Worm (Caenorhabditis elegans) whole organism, L1 larva: ENCODE data around the gene fbxb-105.
A peak's percentile ranks its signal among the peaks of the same experiment; 100 is the strongest.

Experiments used
- C04F5.9 ChIP-seq: sonication (generic microtip); optimal IDR thresholded peaks from 2 replicates; lab custom pipeline; 2016; ENCODE audit warnings: missing genetic modification characterization, missing compliant biosample characterization
- C34B4.2 ChIP-seq: sonication (generic microtip); optimal IDR thresholded peaks from 2 replicates; lab custom pipeline; 2017; ENCODE audit warnings: mild to moderate bottlenecking, missing genetic modification characterization, missing compliant biosample characterization
- Y116A8C.19 ChIP-seq: sonication (generic microtip); optimal IDR thresholded peaks from 2 replicates; lab custom pipeline; 2016; ENCODE audit warnings: missing compliant biosample characterization, missing genetic modification characterization, borderline replicate concordance
- aha-1 ChIP-seq: fragments of 150-350 bp; optimal IDR thresholded peaks from 2 replicates; lab custom pipeline; 2014; ENCODE audit warnings: missing biosample characterization, missing genetic modification characterization
- aly-2 ChIP-seq: fragments of 150-350 bp; optimal IDR thresholded peaks from 2 replicates; lab custom pipeline; 2014; ENCODE audit warnings: missing biosample characterization, missing genetic modification characterization
- ama-1 ChIP-seq: fragments of 150-350 bp; optimal IDR thresholded peaks from 2 replicates; lab custom pipeline; 2014
- ceh-8 ChIP-seq: fragments of 200-800 bp; sonication (Bioruptor generic); optimal IDR thresholded peaks from 2 replicates; lab custom pipeline; 2018; ENCODE audit warnings: mild to moderate bottlenecking, missing genetic modification characterization, moderate library complexity, missing compliant biosample characterization
- dpl-1 ChIP-seq, 3 experiments: fragments of 150-350 bp in 2 of 3; sonication (generic microtip) in 1 of 3; optimal IDR thresholded peaks; 2 replicates each; lab custom pipeline; 2014 to 2017; ENCODE audit warnings: missing biosample characterization in 3 of 3, missing genetic modification characterization in 3 of 3, missing genetic modification reagents in 3 of 3
- efl-1 ChIP-seq, 4 experiments: fragments of 150-350 bp; optimal IDR thresholded peaks in 3 of 4; peaks in 1 of 4; 1 replicate in 1 of 4; 2 replicates in 3 of 4; lab custom pipeline; 2014; ENCODE audit warnings: missing biosample characterization in 2 of 4, missing genetic modification characterization in 2 of 4, missing genetic modification reagents in 2 of 4
- egl-13 ChIP-seq: sonication (generic microtip); optimal IDR thresholded peaks from 2 replicates; lab custom pipeline; 2016; ENCODE audit warnings: missing genotype, missing genetic modification reagents, missing genetic modification characterization, missing compliant biosample characterization
- egl-27 ChIP-seq, 2 experiments: fragments of 150-350 bp in 1 of 2; sonication (generic microtip); optimal IDR thresholded peaks; 3 replicates each; lab custom pipeline; 2017 to 2018; ENCODE audit warnings: missing biosample characterization in 2 of 2, missing genetic modification characterization in 2 of 2, missing genetic modification reagents in 2 of 2
- elt-3 ChIP-seq, 6 experiments: fragments of 150-350 bp in 1 of 6; sonication (generic microtip); optimal IDR thresholded peaks; 2 replicates each; lab custom pipeline; 2017 to 2018; ENCODE audit warnings: missing biosample characterization in 6 of 6, missing genetic modification characterization in 6 of 6, inconsistent platforms in 1 of 6
- ets-5 ChIP-seq: fragments of 200-800 bp; sonication (Bioruptor generic); IDR thresholded peaks from 2 replicates; pipeline ENCODE4 v1.3.6; 2022; ENCODE audit warnings: missing genetic modification characterization, missing compliant biosample characterization
- fkh-4 ChIP-seq: sonication (generic microtip); optimal IDR thresholded peaks from 2 replicates; lab custom pipeline; 2016; ENCODE audit warnings: missing compliant biosample characterization, missing genetic modification characterization, borderline replicate concordance
- fkh-8 ChIP-seq: sonication (generic microtip); optimal IDR thresholded peaks from 2 replicates; lab custom pipeline; 2016; ENCODE audit warnings: mild to moderate bottlenecking, missing genetic modification characterization, missing compliant biosample characterization
- grh-1 ChIP-seq: fragments of 200-800 bp; sonication (Bioruptor generic); IDR thresholded peaks from 2 replicates; pipeline ENCODE4 v1.3.6; 2022; ENCODE audit warnings: missing genetic modification reagents, missing genetic modification characterization, missing compliant biosample characterization
- hlh-4 ChIP-seq: sonication (generic microtip); optimal IDR thresholded peaks from 2 replicates; lab custom pipeline; 2016; ENCODE audit warnings: mild to moderate bottlenecking, missing genetic modification characterization, missing compliant biosample characterization
- hpl-2 ChIP-seq: fragments of 150-350 bp; optimal IDR thresholded peaks from 2 replicates; lab custom pipeline; 2014; ENCODE audit warnings: missing biosample characterization, missing genetic modification reagents, missing genetic modification characterization
- lin-13 ChIP-seq: fragments of 150-350 bp; optimal IDR thresholded peaks from 2 replicates; lab custom pipeline; 2014; ENCODE audit warnings: missing biosample characterization, missing genetic modification reagents, missing genetic modification characterization
- lin-15B ChIP-seq: fragments of 150-350 bp; sonication (generic microtip); optimal IDR thresholded peaks from 3 replicates; lab custom pipeline; 2014; ENCODE audit warnings: missing biosample characterization, missing genetic modification characterization
- lir-3 ChIP-seq: sonication (generic microtip); optimal IDR thresholded peaks from 2 replicates; lab custom pipeline; 2016; ENCODE audit warnings: mild to moderate bottlenecking, missing genetic modification characterization, moderate library complexity, missing compliant biosample characterization; ENCODE audit not compliant: poor library complexity
- mab-9 ChIP-seq: fragments of 200-800 bp; sonication (Bioruptor generic); IDR thresholded peaks from 2 replicates; pipeline ENCODE4 v1.3.6; 2022; ENCODE audit warnings: missing genetic modification reagents, missing genetic modification characterization, missing compliant biosample characterization
- mdl-1 ChIP-seq, 2 experiments: fragments of 150-350 bp; optimal IDR thresholded peaks; 2 replicates each; lab custom pipeline; 2014 to 2017; ENCODE audit warnings: missing biosample characterization in 2 of 2, missing genetic modification characterization in 2 of 2, inconsistent platforms in 1 of 2
- mef-2 ChIP-seq: fragments of 150-350 bp; optimal IDR thresholded peaks from 2 replicates; lab custom pipeline; 2014; ENCODE audit warnings: missing biosample characterization, missing genetic modification characterization
- nhr-20 ChIP-seq: sonication (generic microtip); optimal IDR thresholded peaks from 2 replicates; lab custom pipeline; 2016; ENCODE audit warnings: mild to moderate bottlenecking, missing genetic modification characterization, missing compliant biosample characterization
- nhr-76 ChIP-seq: sonication (generic microtip); optimal IDR thresholded peaks from 2 replicates; lab custom pipeline; 2017; ENCODE audit warnings: missing biosample characterization, missing genetic modification characterization
- nhr-90 ChIP-seq: sonication (generic microtip); optimal IDR thresholded peaks from 2 replicates; lab custom pipeline; 2016; ENCODE audit warnings: mild to moderate bottlenecking, missing genetic modification characterization, missing compliant biosample characterization; ENCODE audit not compliant: poor library complexity
- rnt-1 ChIP-seq: sonication (generic microtip); optimal IDR thresholded peaks from 2 replicates; lab custom pipeline; 2016; ENCODE audit warnings: mild to moderate bottlenecking, missing genetic modification characterization, moderate library complexity, missing compliant biosample characterization
- snpc-4 ChIP-seq: fragments of 150-350 bp; optimal IDR thresholded peaks from 2 replicates; lab custom pipeline; 2014; ENCODE audit warnings: missing biosample characterization, missing genetic modification characterization
- swsn-7 ChIP-seq: sonication (generic microtip); optimal IDR thresholded peaks from 2 replicates; lab custom pipeline; 2016; ENCODE audit warnings: missing genetic modification characterization, missing compliant biosample characterization
- tlp-1 ChIP-seq: fragments of 150-350 bp; optimal IDR thresholded peaks from 2 replicates; lab custom pipeline; 2014; ENCODE audit warnings: missing biosample characterization, missing genetic modification characterization
- unc-130 ChIP-seq: fragments of 150-350 bp; optimal IDR thresholded peaks from 2 replicates; lab custom pipeline; 2017; ENCODE audit warnings: missing biosample characterization, missing genetic modification characterization, inconsistent platforms
- unc-86 ChIP-seq: sonication (generic microtip); optimal IDR thresholded peaks from 2 replicates; lab custom pipeline; 2016; ENCODE audit warnings: missing genetic modification characterization, missing compliant biosample characterization
- unc-98 ChIP-seq: fragments of 200-800 bp; sonication (Bioruptor generic); IDR thresholded peaks from 2 replicates; pipeline ENCODE4 v1.3.6; 2022; ENCODE audit warnings: missing genetic modification characterization, missing compliant biosample characterization
- vab-15 ChIP-seq: sonication (generic microtip); optimal IDR thresholded peaks from 2 replicates; lab custom pipeline; 2017; ENCODE audit warnings: missing genotype, mild to moderate bottlenecking, missing genetic modification characterization, missing compliant biosample characterization
- ztf-4 ChIP-seq: fragments of 150-350 bp; optimal IDR thresholded peaks from 2 replicates; lab custom pipeline; 2014; ENCODE audit warnings: missing biosample characterization, missing genetic modification characterization

Gene fbxb-105

DNA sequence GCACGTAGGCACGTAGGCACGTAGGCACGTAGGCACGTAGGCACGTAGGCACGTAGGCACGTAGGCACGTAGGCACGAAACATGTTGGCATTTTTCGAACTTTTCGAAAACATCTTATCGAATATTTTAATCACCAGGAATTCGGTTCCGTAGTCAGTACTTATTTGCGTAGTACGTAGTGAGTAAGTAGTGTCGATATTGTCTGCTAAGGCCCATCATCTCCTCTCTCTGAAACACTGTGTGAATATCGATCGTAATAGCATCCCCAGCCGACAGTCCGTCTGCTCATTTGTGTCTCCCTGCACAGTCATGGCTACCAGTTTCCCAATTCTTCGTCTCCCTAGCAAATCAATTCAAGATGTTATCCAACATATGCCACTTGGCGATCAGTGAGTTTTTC, 8.6 kb downstream of the fbxb-105 start, which contains the start of gene fbxb-106:
fbxb-106 (plus strand) TSS at position 301 of the 400 bp plus-strand sequence.
- TF ChIP-seq Y116A8C.19 (tag; lab: Kevin White, UChicago) (no peak), unc-98 (GFP tag; lab: Robert Waterston, UW) (no peak), ceh-8 (GFP tag; lab: Kevin White, UChicago) (no peak), hlh-4 (tag; lab: Kevin White, UChicago) (no peak), mef-2 (tag; lab: Kevin White, UChicago) (no peak), lin-15B (no peak), swsn-7 (tag; lab: Kevin White, UChicago) (no peak), nhr-90 (no peak), snpc-4 (tag; lab: Kevin White, UChicago) (no peak), dpl-1 (GFP tag; optimal IDR thresholded peaks at IDR 0.05; lab: Kevin White, UChicago) (no peak), unc-130 (no peak), C34B4.2 (tag; lab: Kevin White, UChicago) (no peak), tlp-1 (tag; lab: Kevin White, UChicago) (no peak), unc-86 (no peak), nhr-20 (tag; lab: Kevin White, UChicago) (no peak), mdl-1 (tag; optimal IDR thresholded peaks at IDR 0.05; lab: Kevin White, UChicago) (no peak)

DNA sequence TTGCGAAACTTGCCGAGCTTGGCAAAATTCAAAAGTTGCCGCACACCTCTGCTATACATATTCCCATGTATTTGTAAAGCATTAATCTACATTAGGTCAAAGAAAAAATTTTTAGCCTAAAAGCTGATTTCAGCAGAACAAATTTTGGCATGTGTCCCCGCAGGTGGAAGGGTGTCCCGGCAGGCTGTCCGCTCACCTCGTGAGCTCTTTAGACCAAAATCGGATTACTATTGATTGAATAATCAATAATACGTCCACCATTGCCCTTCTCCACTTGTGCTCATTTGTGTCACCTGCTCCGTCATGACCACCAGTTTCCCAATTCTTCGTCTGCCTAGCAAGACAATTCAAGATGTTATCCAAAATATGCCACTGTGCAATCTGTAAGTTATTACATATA, 12.2 kb downstream of the fbxb-105 start, which contains the start of gene fbxb-107:
fbxb-107 (plus strand) TSS at position 297 of the 400 bp plus-strand sequence.
- TF ChIP-seq vab-15 (tag; lab: Kevin White, UChicago): no peak
- no peak for TF ChIP-seq aha-1 (tag; lab: Kevin White, UChicago)
- TF ChIP-seq rnt-1 (tag; lab: Kevin White, UChicago): no peak
- TF ChIP-seq, all 84 proteins: peak for 0

DNA sequence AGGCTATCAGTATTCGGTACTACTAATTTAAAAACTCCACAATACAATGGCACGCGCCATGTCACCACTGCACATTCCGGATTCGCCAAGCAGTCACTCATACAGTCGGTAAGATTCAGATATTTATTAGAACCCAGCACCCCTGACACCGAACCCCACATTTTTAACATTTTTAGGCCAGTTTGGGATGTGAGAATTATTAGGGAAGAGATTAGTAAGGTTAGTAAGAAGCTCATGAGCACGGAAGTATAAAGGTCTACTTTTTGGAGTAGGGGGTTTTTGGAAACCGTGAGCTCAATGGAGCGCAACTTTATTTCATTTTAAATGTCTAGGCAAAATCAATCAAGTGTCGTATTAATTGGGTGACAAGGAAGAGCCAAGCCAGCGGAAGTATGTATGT, 12.7 kb downstream of the fbxb-105 start, which contains the start of gene F29A7.8:
F29A7.8 (minus strand) TSS at position 101 of the 400 bp plus-strand sequence.
- TF ChIP-seq efl-1 (optimal IDR thresholded peaks at IDR 0.05; lab: Kevin White, UChicago): no peak
- TF ChIP-seq efl-1 (GFP tag; optimal IDR thresholded peaks at IDR 0.05 in 1 of 2; lab: Kevin White, UChicago): peak in 1 of 2 experiments; percentile 22
- no peak for TF ChIP-seq grh-1 (GFP tag; lab: Robert Waterston, UW)

DNA sequence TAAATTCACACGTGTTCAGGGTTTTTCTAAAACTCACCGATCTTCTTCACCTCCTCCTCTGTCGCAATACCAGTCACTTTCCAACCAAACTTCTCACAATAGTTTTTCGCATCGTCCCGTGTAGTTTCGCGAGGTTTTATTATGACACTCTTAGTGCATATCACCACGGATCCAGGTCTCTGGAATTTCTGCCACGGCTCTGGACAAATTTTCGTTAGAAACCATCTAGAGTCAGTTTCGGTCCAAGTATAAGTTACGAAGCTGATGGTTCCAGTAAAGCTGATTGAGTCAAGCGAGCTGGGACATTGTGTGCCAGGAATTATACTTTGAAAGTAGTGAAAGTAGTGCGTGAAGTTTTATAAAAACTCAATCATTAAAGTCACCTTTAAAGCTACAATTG, 14.3 kb downstream of the fbxb-105 start:
- TF ChIP-seq C04F5.9 (tag; lab: Kevin White, UChicago) (no peak), grh-1 (GFP tag; lab: Robert Waterston, UW) (no peak), ztf-4 (tag; lab: Kevin White, UChicago) (no peak), nhr-76 (tag; lab: Kevin White, UChicago) (no peak), mab-9 (GFP tag; lab: Robert Waterston, UW) (no peak), egl-27 (tag; optimal IDR thresholded peaks at IDR 0.05; lab: Kevin White, UChicago) (no peak), ama-1 (lab: Kevin White, UChicago) (no peak), hpl-2 (GFP tag; lab: Kevin White, UChicago) (no peak), ets-5 (GFP tag; lab: Robert Waterston, UW) (no peak), fkh-8 (tag; lab: Kevin White, UChicago) (no peak), egl-13 (tag; lab: Kevin White, UChicago) (no peak), lir-3 (tag; lab: Kevin White, UChicago) (no peak), elt-3 (tag; optimal IDR thresholded peaks at IDR 0.05; lab: Kevin White, UChicago) (no peak), lin-13 (no peak), ceh-8 (GFP tag; lab: Kevin White, UChicago) (no peak), mdl-1 (tag; optimal IDR thresholded peaks at IDR 0.05; lab: Kevin White, UChicago) (no peak), aly-2 (tag; lab: Kevin White, UChicago) (no peak), fkh-4 (tag; lab: Kevin White, UChicago) (no peak), snpc-4 (tag; lab: Kevin White, UChicago) (no peak)
